Fruit fly (Drosophila melanogaster) whole organism, adult: ENCODE data around the gene AttD.

Source experiments
- CG14711 ChIP-seq: fragments of 200-800 bp; sonication (Bioruptor generic); optimal IDR thresholded peaks from 2 replicates; lab custom pipeline; 2018; ENCODE audit warnings: missing biosample characterization, mild to moderate bottlenecking, missing genetic modification characterization, moderate library complexity
- CG5204 ChIP-seq: fragments of 200-800 bp; sonication (Bioruptor generic); optimal IDR thresholded peaks from 2 replicates; lab custom pipeline; 2016; ENCODE audit warnings: missing biosample characterization, missing genetic modification characterization
- kay ChIP-seq: fragments of 200-800 bp; sonication (Bioruptor generic); peaks from one replicate; lab custom pipeline; 2016; ENCODE audit warnings: missing biosample characterization, missing genetic modification characterization, borderline replicate concordance
- pad ChIP-seq: fragments of 200-800 bp; sonication (Bioruptor generic); optimal IDR thresholded peaks from 3 replicates; lab custom pipeline; 2017; ENCODE audit warnings: missing biosample characterization, missing genetic modification characterization, mild to moderate bottlenecking, moderate library complexity, missing genetic modification reagents

DNA sequence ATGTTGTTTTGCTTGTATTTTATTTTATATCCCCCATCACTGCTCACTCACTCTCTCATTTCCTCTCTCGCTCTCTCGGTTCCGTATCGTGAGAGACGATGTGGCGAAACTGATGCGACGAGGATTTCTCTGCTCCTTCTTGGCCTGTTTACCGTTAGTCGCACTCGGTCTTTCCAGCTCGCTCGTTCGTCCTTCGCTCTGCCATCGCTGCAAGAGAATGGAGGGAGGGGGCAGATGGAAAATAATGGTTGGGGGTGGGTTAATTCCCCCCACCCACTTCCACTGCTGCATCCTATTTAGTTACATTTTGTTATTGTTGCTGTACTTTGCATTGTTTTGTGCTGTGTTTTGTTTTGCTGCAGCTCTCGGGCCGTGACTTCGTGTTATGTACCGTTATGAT is 28.8 kb downstream of the AttD start:
- TF ChIP-seq kay (no peak), CG14711 (no peak), CG5204 (GFP tag; lab: Kevin White, UChicago) (no peak), pad (GFP tag; lab: Kevin White, UChicago) (no peak)
